Fruit fly (Drosophila melanogaster) whole organism, pupa: ENCODE measurements around the gene CG11986.

Experiments
- CG10348 ChIP-seq: fragments of 200-800 bp; sonication (Bioruptor generic); IDR thresholded peaks from 2 replicates; pipeline ENCODE4 v1.3.6; 2022; ENCODE audit warnings: missing biosample characterization, missing genetic modification characterization
- CG12605 ChIP-seq: fragments of 200-800 bp; sonication (Bioruptor generic); IDR thresholded peaks from 2 replicates; pipeline ENCODE4 v1.3.6; 2022; ENCODE audit warnings: missing biosample characterization, missing genetic modification characterization
- CG13204 ChIP-seq: fragments of 200-800 bp; sonication (Bioruptor generic); optimal IDR thresholded peaks from 2 replicates; lab custom pipeline; 2018; ENCODE audit warnings: missing biosample characterization, mild to moderate bottlenecking, missing genetic modification characterization, moderate library complexity
- CG14655 ChIP-seq: fragments of 200-800 bp; sonication (Bioruptor generic); optimal IDR thresholded peaks from 3 replicates; lab custom pipeline; 2017; ENCODE audit warnings: mild to moderate bottlenecking, missing biosample characterization, missing genetic modification reagents, missing genetic modification characterization
- CG15710 ChIP-seq: fragments of 200-800 bp; sonication (Bioruptor generic); optimal IDR thresholded peaks from 2 replicates; lab custom pipeline; 2018; ENCODE audit warnings: missing biosample characterization, mild to moderate bottlenecking, missing genetic modification characterization, moderate library complexity
- CG17806 ChIP-seq: fragments of 200-800 bp; sonication (Bioruptor generic); optimal IDR thresholded peaks from 2 replicates; lab custom pipeline; 2018; ENCODE audit warnings: missing biosample characterization, mild to moderate bottlenecking, missing genetic modification characterization, moderate library complexity
- CG32121 ChIP-seq: fragments of 200-800 bp; sonication (Bioruptor generic); IDR thresholded peaks from 2 replicates; pipeline ENCODE4 v1.3.6; 2022; ENCODE audit warnings: missing biosample characterization, missing genetic modification characterization
- CG34367 ChIP-seq: fragments of 200-800 bp; sonication (Bioruptor generic); optimal IDR thresholded peaks from 2 replicates; lab custom pipeline; 2018; ENCODE audit warnings: missing biosample characterization, mild to moderate bottlenecking, missing genetic modification characterization
- CG4496 ChIP-seq: fragments of 200-800 bp; sonication (Bioruptor generic); IDR thresholded peaks from 3 replicates; pipeline ENCODE4 v1.3.6; 2022; ENCODE audit warnings: missing biosample characterization, missing genetic modification characterization
- CG8159 ChIP-seq: fragments of 200-800 bp; sonication (Bioruptor generic); optimal IDR thresholded peaks from 3 replicates; lab custom pipeline; 2018; ENCODE audit warnings: missing biosample characterization, mild to moderate bottlenecking, missing genetic modification characterization, moderate library complexity
- CG8301 ChIP-seq: fragments of 200-800 bp; sonication (Bioruptor generic); optimal IDR thresholded peaks from 2 replicates; lab custom pipeline; 2018; ENCODE audit warnings: missing biosample characterization, mild to moderate bottlenecking, missing genetic modification characterization
- CG9948 ChIP-seq: fragments of 200-800 bp; sonication (Bioruptor generic); optimal IDR thresholded peaks from 2 replicates; lab custom pipeline; 2018; ENCODE audit warnings: missing biosample characterization, mild to moderate bottlenecking, missing genetic modification characterization, moderate library complexity
- D1 ChIP-seq: fragments of 200-800 bp; sonication (Bioruptor generic); optimal IDR thresholded peaks from 2 replicates; lab custom pipeline; 2018; ENCODE audit warnings: missing biosample characterization, mild to moderate bottlenecking, missing genetic modification characterization, moderate library complexity
- EcR ChIP-seq: fragments of 200-800 bp; sonication (Bioruptor generic); optimal IDR thresholded peaks from 3 replicates; lab custom pipeline; 2019; ENCODE audit warnings: missing biosample characterization, missing genetic modification characterization, mild to moderate bottlenecking, moderate library complexity, missing genetic modification reagents
- Ets98B ChIP-seq: fragments of 200-800 bp; sonication (Bioruptor generic); IDR thresholded peaks from 2 replicates; pipeline ENCODE4 v1.3.6; 2022; ENCODE audit warnings: missing biosample characterization, missing genetic modification characterization
- Pif1A ChIP-seq: fragments of 200-800 bp; sonication (Bioruptor generic); optimal IDR thresholded peaks from 3 replicates; lab custom pipeline; 2016; ENCODE audit warnings: missing biosample characterization, missing genetic modification characterization
- Pif1B ChIP-seq: fragments of 200-800 bp; sonication (Bioruptor generic); optimal IDR thresholded peaks from 3 replicates; lab custom pipeline; 2016; ENCODE audit warnings: missing biosample characterization, missing genetic modification characterization
- Snoo ChIP-seq: fragments of 200-800 bp; sonication (Bioruptor generic); optimal IDR thresholded peaks from 3 replicates; lab custom pipeline; 2017; ENCODE audit warnings: missing biosample characterization, mild to moderate bottlenecking, missing genetic modification characterization, inconsistent platforms
- fd96Ca ChIP-seq: fragments of 200-800 bp; sonication (Bioruptor generic); IDR thresholded peaks from 3 replicates; pipeline ENCODE4 v1.3.6; 2022; ENCODE audit warnings: missing biosample characterization, missing genetic modification characterization
- gl ChIP-seq: fragments of 200-800 bp; sonication (Bioruptor generic); optimal IDR thresholded peaks from 2 replicates; lab custom pipeline; 2018; ENCODE audit warnings: missing biosample characterization, mild to moderate bottlenecking, missing genetic modification characterization
- rn ChIP-seq: fragments of 200-800 bp; sonication (Bioruptor generic); IDR thresholded peaks from 2 replicates; pipeline ENCODE4 v1.3.6; 2022; ENCODE audit warnings: missing biosample characterization, missing genetic modification characterization

The CG11986 gene

dm6 chr3R:9053850-9054441 lies 38.7 kb downstream of the CG11986 start:
- TF ChIP-seq CG17806 (tag; lab: Kevin White, UChicago) (peak; percentile 16), CG10348 (GFP tag; lab: Robert Waterston, UW) (no peak), Pif1B (GFP tag; lab: Kevin White, UChicago) (peak; percentile 22), D1 (tag; lab: Kevin White, UChicago) (no peak), fd96Ca (no peak), CG8301 (tag; lab: Kevin White, UChicago) (peak; percentile 57), Pif1A (GFP tag; lab: Kevin White, UChicago) (peak; percentile 53), CG8159 (peak; percentile 71), Snoo (tag; lab: Kevin White, UChicago) (peak; percentile 10), CG9948 (tag; lab: Kevin White, UChicago) (peak; percentile 40), EcR (GFP tag; lab: Kevin White, UChicago) (no peak), CG12605 (GFP tag; lab: Robert Waterston, UW) (no peak), CG14655 (GFP tag; lab: Kevin White, UChicago) (peak; percentile 69), CG34367 (tag; lab: Kevin White, UChicago) (peak; percentile 27), gl (tag; lab: Kevin White, UChicago) (no peak), CG13204 (GFP tag; lab: Kevin White, UChicago) (no peak), Ets98B (no peak), CG15710 (tag; lab: Kevin White, UChicago) (peak; percentile 64), CG32121 (GFP tag; lab: Robert Waterston, UW) (no peak)
- TF ChIP-seq, all 21 proteins: peak for 10

- peak; percentile 29 for TF ChIP-seq CG34367 (tag; lab: Kevin White, UChicago)
- TF ChIP-seq CG15710 (tag; lab: Kevin White, UChicago): peak; percentile 27
- TF ChIP-seq CG4496 (GFP tag; lab: Robert Waterston, UW): no peak
- TF ChIP-seq EcR (GFP tag; lab: Kevin White, UChicago): peak; percentile 20
- TF ChIP-seq CG14655 (GFP tag; lab: Kevin White, UChicago): peak; percentile 77
- no peak for TF ChIP-seq CG12605 (GFP tag; lab: Robert Waterston, UW)
- TF ChIP-seq Pif1B (GFP tag; lab: Kevin White, UChicago): peak; percentile 58
- TF ChIP-seq CG8301 (tag; lab: Kevin White, UChicago): peak; percentile 59
- no peak for TF ChIP-seq Snoo (tag; lab: Kevin White, UChicago)
- no peak for TF ChIP-seq fd96Ca
- no peak for TF ChIP-seq D1 (tag; lab: Kevin White, UChicago)
- TF ChIP-seq CG8159: peak; percentile 18
- peak; percentile 49 for TF ChIP-seq CG17806 (tag; lab: Kevin White, UChicago)
- TF ChIP-seq CG9948 (tag; lab: Kevin White, UChicago): peak; percentile 59
- peak; percentile 65 for TF ChIP-seq Pif1A (GFP tag; lab: Kevin White, UChicago)
- no peak for TF ChIP-seq CG13204 (GFP tag; lab: Kevin White, UChicago)
Measured at dm6 chr3R:9054442-9055118, 39.3 kb downstream of the CG11986 start.

dm6 chr3R:9055119-9056105 lies 40.2 kb downstream of the CG11986 start:
- TF ChIP-seq Pif1A (GFP tag; lab: Kevin White, UChicago): peak; percentile 86
- TF ChIP-seq CG8159: peak; percentile 94
- peak; percentile 87 for TF ChIP-seq CG15710 (tag; lab: Kevin White, UChicago)
- no peak for TF ChIP-seq CG32121 (GFP tag; lab: Robert Waterston, UW)
- no peak for TF ChIP-seq rn (GFP tag; lab: Robert Waterston, UW)
- TF ChIP-seq CG9948 (tag; lab: Kevin White, UChicago): peak; percentile 91
- peak; percentile 92 for TF ChIP-seq CG8301 (tag; lab: Kevin White, UChicago)
- TF ChIP-seq gl (tag; lab: Kevin White, UChicago): peak; percentile 78
- peak; percentile 82 for TF ChIP-seq Pif1B (GFP tag; lab: Kevin White, UChicago)
- TF ChIP-seq CG17806 (tag; lab: Kevin White, UChicago): peak; percentile 91
- TF ChIP-seq D1 (tag; lab: Kevin White, UChicago): peak; percentile 41
- no peak for TF ChIP-seq CG4496 (GFP tag; lab: Robert Waterston, UW)
- TF ChIP-seq CG10348 (GFP tag; lab: Robert Waterston, UW): no peak
- TF ChIP-seq CG14655 (GFP tag; lab: Kevin White, UChicago): peak; percentile 92
- no peak for TF ChIP-seq fd96Ca
- peak; percentile 91 for TF ChIP-seq Snoo (tag; lab: Kevin White, UChicago)
- TF ChIP-seq CG13204 (GFP tag; lab: Kevin White, UChicago): peak; percentile 1
- TF ChIP-seq EcR (GFP tag; lab: Kevin White, UChicago): no peak
- TF ChIP-seq CG12605 (GFP tag; lab: Robert Waterston, UW): no peak
- TF ChIP-seq Ets98B: no peak
- peak; percentile 84 for TF ChIP-seq CG34367 (tag; lab: Kevin White, UChicago)

dm6 chr3R:9056409-9057031 lies 41.3 kb downstream of the CG11986 start:
- TF ChIP-seq rn (GFP tag; lab: Robert Waterston, UW) (no peak), CG15710 (tag; lab: Kevin White, UChicago) (peak; percentile 62), gl (tag; lab: Kevin White, UChicago) (peak; percentile 91), Pif1A (GFP tag; lab: Kevin White, UChicago) (peak; percentile 26), Snoo (tag; lab: Kevin White, UChicago) (no peak), CG4496 (GFP tag; lab: Robert Waterston, UW) (no peak), CG8301 (tag; lab: Kevin White, UChicago) (peak; percentile 34), Ets98B (no peak), CG8159 (peak; percentile 49), CG13204 (GFP tag; lab: Kevin White, UChicago) (peak; percentile 85), Pif1B (GFP tag; lab: Kevin White, UChicago) (peak; percentile 27), CG17806 (tag; lab: Kevin White, UChicago) (peak; percentile 41), D1 (tag; lab: Kevin White, UChicago) (no peak), EcR (GFP tag; lab: Kevin White, UChicago) (peak; percentile 63), CG14655 (GFP tag; lab: Kevin White, UChicago) (peak; percentile 39), CG34367 (tag; lab: Kevin White, UChicago) (peak; percentile 62)
